Worm (Caenorhabditis elegans) whole organism, midembryonic: Measurements from ENCODE around the gene pei-1.

Experiments used
- ztf-23 ChIP-seq: fragments of 200-800 bp; sonication (Bioruptor generic); IDR thresholded peaks from 2 replicates; pipeline ENCODE4 v1.3.6; 2022; ENCODE audit warnings: missing genetic modification reagents, missing genetic modification characterization, missing compliant biosample characterization
- ztf-29 ChIP-seq: fragments of 200-800 bp; sonication (Bioruptor generic); IDR thresholded peaks from 2 replicates; pipeline ENCODE4 v1.3.6; 2022; ENCODE audit warnings: missing genetic modification reagents, missing genetic modification characterization, missing compliant biosample characterization

DNA sequence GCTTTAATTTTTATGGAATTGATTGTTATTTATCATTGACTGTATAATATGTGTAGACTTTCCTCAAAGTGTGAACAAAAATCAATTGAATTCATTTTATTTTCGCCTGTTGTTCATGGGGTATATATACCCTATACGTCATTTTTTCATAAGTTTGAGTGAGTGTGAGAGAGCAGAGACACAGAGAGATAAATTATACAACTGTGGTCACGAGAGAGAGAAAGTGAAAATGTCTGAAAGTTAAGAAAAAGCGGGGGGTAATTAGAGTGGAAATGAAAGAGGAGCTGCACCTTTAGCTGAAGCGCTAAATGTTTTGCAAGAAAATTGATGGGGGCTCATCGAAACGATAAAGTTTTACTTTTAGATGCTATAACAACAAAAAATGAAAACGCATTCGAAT, 33.5 kb upstream of the pei-1 start:
- TF ChIP-seq ztf-23 (GFP tag; lab: Robert Waterston, UW) (no peak), ztf-29 (GFP tag; lab: Robert Waterston, UW) (no peak)
